Worm (Caenorhabditis elegans) whole organism, L1 larva: ENCODE results near the gene C49F5.8.

ENCODE experiments used
- C16A3.4 ChIP-seq: fragments of 150-350 bp; optimal IDR thresholded peaks from 2 replicates; lab custom pipeline; 2014; ENCODE audit warnings: missing biosample characterization, missing genetic modification characterization
- F16B12.6 ChIP-seq: fragments of 150-350 bp; optimal IDR thresholded peaks from 2 replicates; lab custom pipeline; 2014; ENCODE audit warnings: missing biosample characterization, missing genetic modification characterization
- aly-2 ChIP-seq: fragments of 150-350 bp; optimal IDR thresholded peaks from 2 replicates; lab custom pipeline; 2014; ENCODE audit warnings: missing biosample characterization, missing genetic modification characterization
- ama-1 ChIP-seq: fragments of 150-350 bp; optimal IDR thresholded peaks from 2 replicates; lab custom pipeline; 2014
- blmp-1 ChIP-seq: fragments of 150-350 bp; optimal IDR thresholded peaks from 2 replicates; lab custom pipeline; 2014; ENCODE audit warnings: missing biosample characterization, missing genetic modification characterization
- ceh-82 ChIP-seq, 3 experiments: fragments of 150-350 bp in 1 of 3; sonication (generic microtip) in 2 of 3; optimal IDR thresholded peaks; 2 replicates each; lab custom pipeline; 2014 to 2017; ENCODE audit warnings: missing biosample characterization in 3 of 3, missing genetic modification characterization in 3 of 3
- ceh-88 ChIP-seq: fragments of 200-800 bp; sonication (Bioruptor generic); IDR thresholded peaks from 2 replicates; pipeline ENCODE4 v1.3.6; 2022; ENCODE audit warnings: missing genetic modification characterization, missing compliant biosample characterization
- ceh-90 ChIP-seq: sonication (generic microtip); optimal IDR thresholded peaks from 2 replicates; lab custom pipeline; 2016; ENCODE audit warnings: missing genetic modification characterization, missing compliant biosample characterization
- dpl-1 ChIP-seq, 3 experiments: fragments of 150-350 bp in 2 of 3; sonication (generic microtip) in 1 of 3; optimal IDR thresholded peaks; 2 replicates each; lab custom pipeline; 2014 to 2017; ENCODE audit warnings: missing biosample characterization in 3 of 3, missing genetic modification characterization in 3 of 3, missing genetic modification reagents in 3 of 3
- dsc-1 ChIP-seq: sonication (generic microtip); optimal IDR thresholded peaks from 2 replicates; lab custom pipeline; 2016; ENCODE audit warnings: mild to moderate bottlenecking, missing genetic modification characterization, missing compliant biosample characterization
- efl-1 ChIP-seq, 4 experiments: fragments of 150-350 bp; optimal IDR thresholded peaks in 3 of 4; peaks in 1 of 4; 1 replicate in 1 of 4; 2 replicates in 3 of 4; lab custom pipeline; 2014; ENCODE audit warnings: missing biosample characterization in 2 of 4, missing genetic modification characterization in 2 of 4, missing genetic modification reagents in 2 of 4
- efl-3 ChIP-seq: fragments of 200-800 bp; sonication (Bioruptor generic); optimal IDR thresholded peaks from 2 replicates; lab custom pipeline; 2018; ENCODE audit warnings: mild to moderate bottlenecking, missing genetic modification characterization, missing compliant biosample characterization
- egl-13 ChIP-seq: sonication (generic microtip); optimal IDR thresholded peaks from 2 replicates; lab custom pipeline; 2016; ENCODE audit warnings: missing genotype, missing genetic modification reagents, missing genetic modification characterization, missing compliant biosample characterization
- egl-27 ChIP-seq, 2 experiments: fragments of 150-350 bp in 1 of 2; sonication (generic microtip); optimal IDR thresholded peaks; 3 replicates each; lab custom pipeline; 2017 to 2018; ENCODE audit warnings: missing biosample characterization in 2 of 2, missing genetic modification characterization in 2 of 2, missing genetic modification reagents in 2 of 2
- ets-5 ChIP-seq: fragments of 200-800 bp; sonication (Bioruptor generic); IDR thresholded peaks from 2 replicates; pipeline ENCODE4 v1.3.6; 2022; ENCODE audit warnings: missing genetic modification characterization, missing compliant biosample characterization
- grh-1 ChIP-seq: fragments of 200-800 bp; sonication (Bioruptor generic); IDR thresholded peaks from 2 replicates; pipeline ENCODE4 v1.3.6; 2022; ENCODE audit warnings: missing genetic modification reagents, missing genetic modification characterization, missing compliant biosample characterization
- hlh-17 ChIP-seq: fragments of 200-800 bp; sonication (Bioruptor generic); optimal IDR thresholded peaks from 2 replicates; lab custom pipeline; 2018; ENCODE audit warnings: missing genetic modification characterization, mild to moderate bottlenecking, missing compliant biosample characterization, moderate library complexity, borderline replicate concordance
- hpl-2 ChIP-seq: fragments of 150-350 bp; optimal IDR thresholded peaks from 2 replicates; lab custom pipeline; 2014; ENCODE audit warnings: missing biosample characterization, missing genetic modification reagents, missing genetic modification characterization
- jun-1 ChIP-seq: fragments of 150-350 bp; optimal IDR thresholded peaks from 2 replicates; lab custom pipeline; 2014; ENCODE audit warnings: missing biosample characterization, missing genetic modification reagents, missing genetic modification characterization
- lin-14 ChIP-seq: fragments of 200-800 bp; sonication (Bioruptor generic); optimal IDR thresholded peaks from 2 replicates; lab custom pipeline; 2018; ENCODE audit warnings: mild to moderate bottlenecking, missing genetic modification characterization, moderate library complexity, missing compliant biosample characterization
- lin-35 ChIP-seq, 2 experiments: fragments of 150-350 bp; optimal IDR thresholded peaks; 2 replicates each; lab custom pipeline; 2014; ENCODE audit warnings: missing biosample characterization in 2 of 2, missing genetic modification characterization in 2 of 2, missing genetic modification reagents in 2 of 2
- lir-3 ChIP-seq: sonication (generic microtip); optimal IDR thresholded peaks from 2 replicates; lab custom pipeline; 2016; ENCODE audit warnings: mild to moderate bottlenecking, missing genetic modification characterization, moderate library complexity, missing compliant biosample characterization; ENCODE audit not compliant: poor library complexity
- mdl-1 ChIP-seq, 2 experiments: fragments of 150-350 bp; optimal IDR thresholded peaks; 2 replicates each; lab custom pipeline; 2014 to 2017; ENCODE audit warnings: missing biosample characterization in 2 of 2, missing genetic modification characterization in 2 of 2, inconsistent platforms in 1 of 2
- mef-2 ChIP-seq: fragments of 150-350 bp; optimal IDR thresholded peaks from 2 replicates; lab custom pipeline; 2014; ENCODE audit warnings: missing biosample characterization, missing genetic modification characterization
- mep-1 ChIP-seq: fragments of 150-350 bp; optimal IDR thresholded peaks from 2 replicates; lab custom pipeline; 2014; ENCODE audit warnings: missing biosample characterization, missing genetic modification characterization
- nhr-20 ChIP-seq: sonication (generic microtip); optimal IDR thresholded peaks from 2 replicates; lab custom pipeline; 2016; ENCODE audit warnings: mild to moderate bottlenecking, missing genetic modification characterization, missing compliant biosample characterization
- nhr-28 ChIP-seq: fragments of 150-350 bp; optimal IDR thresholded peaks from 2 replicates; lab custom pipeline; 2014; ENCODE audit warnings: missing biosample characterization, missing genetic modification characterization
- nhr-47 ChIP-seq: sonication (generic microtip); optimal IDR thresholded peaks from 2 replicates; lab custom pipeline; 2016; ENCODE audit warnings: mild to moderate bottlenecking, missing genetic modification characterization, moderate library complexity, missing compliant biosample characterization
- nhr-76 ChIP-seq: sonication (generic microtip); optimal IDR thresholded peaks from 2 replicates; lab custom pipeline; 2017; ENCODE audit warnings: missing biosample characterization, missing genetic modification characterization
- nhr-77 ChIP-seq: fragments of 150-350 bp; optimal IDR thresholded peaks from 2 replicates; lab custom pipeline; 2014; ENCODE audit warnings: missing biosample characterization, missing genetic modification characterization
- nhr-84 ChIP-seq: sonication (generic microtip); optimal IDR thresholded peaks from 2 replicates; lab custom pipeline; 2017; ENCODE audit warnings: missing biosample characterization, missing genetic modification characterization
- nhr-85 ChIP-seq: sonication (generic microtip); peaks from one replicate; lab custom pipeline; 2016; ENCODE audit warnings: missing genetic modification characterization, inconsistent platforms, missing compliant biosample characterization
- nhr-90 ChIP-seq: sonication (generic microtip); optimal IDR thresholded peaks from 2 replicates; lab custom pipeline; 2016; ENCODE audit warnings: mild to moderate bottlenecking, missing genetic modification characterization, missing compliant biosample characterization; ENCODE audit not compliant: poor library complexity
- pag-3 ChIP-seq: sonication (generic microtip); optimal IDR thresholded peaks from 2 replicates; lab custom pipeline; 2017; ENCODE audit warnings: missing genetic modification characterization, mild to moderate bottlenecking, missing compliant biosample characterization, antibody characterized with exemption, borderline replicate concordance; ENCODE audit not compliant: insufficient read depth
- rnt-1 ChIP-seq: sonication (generic microtip); optimal IDR thresholded peaks from 2 replicates; lab custom pipeline; 2016; ENCODE audit warnings: mild to moderate bottlenecking, missing genetic modification characterization, moderate library complexity, missing compliant biosample characterization
- snu-23 ChIP-seq: sonication (generic microtip); optimal IDR thresholded peaks from 2 replicates; lab custom pipeline; 2016; ENCODE audit warnings: missing genetic modification characterization, missing compliant biosample characterization
- sox-4 ChIP-seq: sonication (generic microtip); optimal IDR thresholded peaks from 2 replicates; lab custom pipeline; 2016; ENCODE audit warnings: missing genetic modification characterization, missing compliant biosample characterization
- sptf-1 ChIP-seq: fragments of 150-350 bp; optimal IDR thresholded peaks from 2 replicates; lab custom pipeline; 2014; ENCODE audit warnings: missing biosample characterization, missing genetic modification characterization
- swsn-7 ChIP-seq: sonication (generic microtip); optimal IDR thresholded peaks from 2 replicates; lab custom pipeline; 2016; ENCODE audit warnings: missing genetic modification characterization, missing compliant biosample characterization
- tbx-2 ChIP-seq: sonication (generic microtip); optimal IDR thresholded peaks from 2 replicates; lab custom pipeline; 2016; ENCODE audit warnings: missing genetic modification characterization, missing compliant biosample characterization
- unc-130 ChIP-seq: fragments of 150-350 bp; optimal IDR thresholded peaks from 2 replicates; lab custom pipeline; 2017; ENCODE audit warnings: missing biosample characterization, missing genetic modification characterization, inconsistent platforms
- unc-30 ChIP-seq: sonication (generic microtip); optimal IDR thresholded peaks from 2 replicates; lab custom pipeline; 2017; ENCODE audit warnings: missing biosample characterization, missing genetic modification characterization
- unc-62 ChIP-seq: fragments of 150-350 bp; optimal IDR thresholded peaks from 2 replicates; lab custom pipeline; 2014; ENCODE audit warnings: missing biosample characterization, missing genetic modification reagents, missing genetic modification characterization
- xbp-1 ChIP-seq: sonication (generic microtip); optimal IDR thresholded peaks from 2 replicates; lab custom pipeline; 2016; ENCODE audit warnings: missing genetic modification characterization, missing compliant biosample characterization
- ztf-11 ChIP-seq, 2 experiments: sonication (generic microtip); optimal IDR thresholded peaks; 2 replicates each; lab custom pipeline; 2016 to 2017; ENCODE audit warnings: missing genetic modification characterization in 2 of 2, missing biosample characterization in 1 of 2, missing compliant biosample characterization in 1 of 2

Gene C49F5.8

DNA sequence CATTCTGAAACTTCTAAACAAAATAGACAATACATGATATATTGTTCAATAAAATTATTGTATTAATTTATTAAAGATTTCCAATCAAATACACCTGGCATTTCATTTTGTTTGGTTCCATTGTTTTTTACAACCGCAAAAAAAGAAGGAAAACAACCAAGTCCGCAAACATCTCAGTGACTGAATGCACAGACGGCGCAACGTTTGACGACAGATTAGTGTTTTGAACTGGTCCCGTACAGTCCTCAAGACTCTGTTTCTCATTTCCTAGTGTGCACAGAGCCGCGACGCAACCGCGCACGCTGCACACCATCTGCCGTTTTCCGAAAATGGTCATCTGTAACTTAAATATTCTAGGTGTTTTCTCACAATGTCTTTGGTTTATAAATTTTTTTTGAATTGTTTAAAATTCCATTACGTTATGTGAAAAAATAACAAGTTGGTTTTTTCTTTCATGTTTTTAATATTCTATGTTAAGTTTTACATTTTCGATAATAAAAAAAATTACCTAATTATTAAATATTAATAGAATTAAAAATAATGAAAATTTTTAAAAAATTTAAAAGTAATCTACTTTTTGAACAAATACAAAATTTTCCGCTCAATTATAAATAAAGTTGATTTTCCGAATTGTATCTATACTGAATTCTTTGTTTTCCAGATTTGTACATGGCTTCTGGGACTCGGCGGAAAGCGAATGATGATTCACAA lies 11.6 kb upstream of the C49F5.8 start, which contains the start of gene lsd-1:
TSS of gene lsd-1 (plus strand) at position 661 of the 711 bp plus-strand sequence.
- no peak for TF ChIP-seq hpl-2 (GFP tag; lab: Kevin White, UChicago)
- no peak for TF ChIP-seq ztf-11 (tag; optimal IDR thresholded peaks at IDR 0.05; lab: Kevin White, UChicago)
- TF ChIP-seq xbp-1, result peak; percentile 10
- TF ChIP-seq egl-27 (tag; optimal IDR thresholded peaks at IDR 0.05; lab: Kevin White, UChicago), result no peak
- TF ChIP-seq sox-4 (tag; lab: Kevin White, UChicago), result no peak
- no peak for TF ChIP-seq ceh-88 (GFP tag; lab: Robert Waterston, UW)
- peak; percentile 45 for TF ChIP-seq nhr-47 (tag; lab: Kevin White, UChicago)
- no peak for TF ChIP-seq sptf-1 (tag; lab: Kevin White, UChicago)
- TF ChIP-seq snu-23 (GFP tag; lab: Kevin White, UChicago), result no peak
- TF ChIP-seq nhr-77, result no peak
- TF ChIP-seq lin-35 (GFP tag; optimal IDR thresholded peaks at IDR 0.05; lab: Kevin White, UChicago), result peak; percentile 29 to 56
- no peak for TF ChIP-seq lin-14 (GFP tag; lab: Kevin White, UChicago)
- peak in 2 of 3 experiments; percentile 28 to 32 for TF ChIP-seq dpl-1 (GFP tag; optimal IDR thresholded peaks at IDR 0.05; lab: Kevin White, UChicago)
- no peak for TF ChIP-seq pag-3 (tag; lab: Kevin White, UChicago)
- no peak for TF ChIP-seq nhr-20
- TF ChIP-seq mep-1 (tag; lab: Kevin White, UChicago), result no peak
- TF ChIP-seq blmp-1 (tag; lab: Kevin White, UChicago), result no peak
- TF ChIP-seq tbx-2 (tag; lab: Kevin White, UChicago), result peak; percentile 21
- TF ChIP-seq dsc-1, result peak; percentile 16
- peak; percentile 9 for TF ChIP-seq egl-13 (tag; lab: Kevin White, UChicago)
- peak; percentile 28 for TF ChIP-seq swsn-7 (tag; lab: Kevin White, UChicago)
- no peak for TF ChIP-seq ama-1 (lab: Kevin White, UChicago)
- TF ChIP-seq ceh-90 (tag; lab: Kevin White, UChicago), result no peak
- TF ChIP-seq hlh-17 (GFP tag; lab: Kevin White, UChicago), result no peak
- TF ChIP-seq nhr-28, result no peak
- TF ChIP-seq jun-1 (tag; lab: Kevin White, UChicago), result no peak
- no peak for TF ChIP-seq ets-5
- TF ChIP-seq F16B12.6 (tag; lab: Kevin White, UChicago), result peak; percentile 92
- TF ChIP-seq unc-30 (tag; lab: Kevin White, UChicago), result no peak
- peak; percentile 22 to 23 for TF ChIP-seq efl-1 (optimal IDR thresholded peaks at IDR 0.05; lab: Kevin White, UChicago)
- TF ChIP-seq efl-1 (GFP tag; optimal IDR thresholded peaks at IDR 0.05 in 1 of 2; lab: Kevin White, UChicago), result peak in 1 of 2 experiments; percentile 4
- no peak for TF ChIP-seq efl-3 (GFP tag; lab: Kevin White, UChicago)
- no peak for TF ChIP-seq lir-3 (tag; lab: Kevin White, UChicago)
- TF ChIP-seq grh-1 (GFP tag; lab: Robert Waterston, UW), result no peak
- TF ChIP-seq unc-62 (GFP tag; lab: Kevin White, UChicago), result no peak
- no peak for TF ChIP-seq mdl-1 (tag; optimal IDR thresholded peaks at IDR 0.05; lab: Kevin White, UChicago)
- peak; percentile 68 for TF ChIP-seq nhr-85 (tag; lab: Kevin White, UChicago)
- no peak for TF ChIP-seq nhr-76 (tag; lab: Kevin White, UChicago)
- TF ChIP-seq ceh-82 (tag; optimal IDR thresholded peaks at IDR 0.05; lab: Kevin White, UChicago), result peak in 1 of 3 experiments; percentile 5
- peak; percentile 60 for TF ChIP-seq rnt-1 (tag; lab: Kevin White, UChicago)
- TF ChIP-seq unc-130, result no peak
- TF ChIP-seq nhr-84, result no peak
- TF ChIP-seq mef-2 (tag; lab: Kevin White, UChicago), result no peak
- peak; percentile 28 for TF ChIP-seq C16A3.4 (tag; lab: Kevin White, UChicago)
- TF ChIP-seq nhr-90 (tag; lab: Kevin White, UChicago), result peak; percentile 8
- no peak for TF ChIP-seq aly-2
